Fruit fly (Drosophila melanogaster) whole organism, prepupa: ENCODE data around the gene CG43886.

Experiments
- CG1621 ChIP-seq: fragments of 200-800 bp; sonication (Bioruptor generic); optimal IDR thresholded peaks from 3 replicates; lab custom pipeline; 2018; ENCODE audit warnings: missing biosample characterization, mild to moderate bottlenecking, missing genetic modification characterization
- CG6276 ChIP-seq: fragments of 200-800 bp; sonication (Bioruptor generic); optimal IDR thresholded peaks from 2 replicates; lab custom pipeline; 2017; ENCODE audit warnings: missing biosample characterization, mild to moderate bottlenecking, missing genetic modification characterization

DNA sequence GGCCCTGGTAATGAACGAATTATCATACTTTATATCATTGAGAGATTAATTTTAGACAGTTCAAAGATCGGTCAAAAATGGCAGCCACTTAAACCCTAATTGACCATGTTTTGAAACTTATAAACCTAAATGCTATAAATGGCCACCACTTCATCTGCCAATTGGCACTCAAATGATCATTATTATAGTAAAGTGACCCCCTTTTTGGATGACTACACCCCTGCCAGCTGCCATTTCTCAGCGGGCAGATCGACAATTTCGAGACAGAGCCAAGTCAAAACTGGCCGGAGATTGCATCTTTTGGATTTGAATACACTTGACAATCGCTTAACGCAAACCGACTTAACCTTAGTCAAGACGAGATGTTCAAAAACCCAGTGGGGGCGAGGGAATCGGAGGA lies 3.4 kb downstream of the CG43886 start:
- TF ChIP-seq CG1621 (no peak), CG6276 (peak; percentile 36)
